Fruit fly (Drosophila melanogaster) whole organism, embryonic: ENCODE data around the gene GstZ1.

Experiments used
- Atf-2 ChIP-seq: fragments of 200-800 bp; sonication (Bioruptor generic); optimal IDR thresholded peaks from 2 replicates; lab custom pipeline; 2016; ENCODE audit warnings: missing biosample characterization, missing genetic modification characterization
- CG10431 ChIP-seq: fragments of 200-800 bp; sonication (Bioruptor generic); optimal IDR thresholded peaks from 3 replicates; lab custom pipeline; 2018; ENCODE audit warnings: missing biosample characterization, mild to moderate bottlenecking, missing genetic modification characterization
- CG10543 ChIP-seq: fragments of 200-800 bp; sonication (Bioruptor generic); optimal IDR thresholded peaks from 3 replicates; lab custom pipeline; 2017; ENCODE audit warnings: missing biosample characterization, mild to moderate bottlenecking, missing genetic modification characterization, moderate library complexity
- CG11247 ChIP-seq: fragments of 200-800 bp; sonication (Bioruptor generic); IDR thresholded peaks from 2 replicates; pipeline ENCODE4 v1.3.6; 2022; ENCODE audit warnings: missing biosample characterization, missing genetic modification characterization
- CG11560 ChIP-seq: fragments of 200-800 bp; sonication (Bioruptor generic); IDR thresholded peaks from 3 replicates; pipeline ENCODE4 v1.3.6; 2022; ENCODE audit warnings: missing biosample characterization, missing genetic modification characterization
- CG11723 ChIP-seq: fragments of 200-800 bp; sonication (Bioruptor generic); optimal IDR thresholded peaks from 2 replicates; lab custom pipeline; 2017; ENCODE audit warnings: missing biosample characterization, mild to moderate bottlenecking, missing genetic modification characterization
- CG12236 ChIP-seq: fragments of 200-800 bp; sonication (Bioruptor generic); optimal IDR thresholded peaks from 2 replicates; lab custom pipeline; 2016; ENCODE audit warnings: missing biosample characterization, missing genetic modification characterization
- CG15269 ChIP-seq: fragments of 200-800 bp; sonication (Bioruptor generic); optimal IDR thresholded peaks from 2 replicates; lab custom pipeline; 2018; ENCODE audit warnings: missing biosample characterization, mild to moderate bottlenecking, missing genetic modification characterization, moderate library complexity
- CG1647 ChIP-seq: fragments of 200-800 bp; sonication (Bioruptor generic); optimal IDR thresholded peaks from 3 replicates; lab custom pipeline; 2016; ENCODE audit warnings: missing biosample characterization, missing genetic modification characterization
- CG16815 ChIP-seq: fragments of 200-800 bp; sonication (Bioruptor generic); optimal IDR thresholded peaks from 3 replicates; lab custom pipeline; 2017; ENCODE audit warnings: missing biosample characterization, mild to moderate bottlenecking, missing genetic modification characterization
- CG17802 ChIP-seq: fragments of 200-800 bp; sonication (Bioruptor generic); optimal IDR thresholded peaks from 2 replicates; lab custom pipeline; 2018; ENCODE audit warnings: missing biosample characterization, mild to moderate bottlenecking, missing genetic modification characterization, moderate library complexity
- CG18262 ChIP-seq: fragments of 200-800 bp; optimal IDR thresholded peaks from 3 replicates; lab custom pipeline; 2019; ENCODE audit warnings: missing biosample characterization, mild to moderate bottlenecking, missing genetic modification characterization, moderate library complexity
- CG2120 ChIP-seq: fragments of 200-800 bp; sonication (Bioruptor generic); optimal IDR thresholded peaks from 3 replicates; lab custom pipeline; 2016; ENCODE audit warnings: missing biosample characterization, missing genetic modification characterization
- CG3281 ChIP-seq: fragments of 200-800 bp; sonication (Bioruptor generic); optimal IDR thresholded peaks from 3 replicates; lab custom pipeline; 2017; ENCODE audit warnings: missing biosample characterization, mild to moderate bottlenecking, missing genetic modification characterization
- CG6689 ChIP-seq: fragments of 200-800 bp; sonication (Bioruptor generic); IDR thresholded peaks from 2 replicates; pipeline ENCODE4 v1.3.6; 2022; ENCODE audit warnings: missing biosample characterization, missing genetic modification characterization
- CG8089 ChIP-seq: fragments of 200-800 bp; sonication (Bioruptor generic); optimal IDR thresholded peaks from 3 replicates; lab custom pipeline; 2016; ENCODE audit warnings: missing biosample characterization, missing genetic modification characterization
- CG8765 ChIP-seq: fragments of 200-800 bp; sonication (Bioruptor generic); IDR thresholded peaks from 2 replicates; pipeline ENCODE4 v1.3.6; 2022; ENCODE audit warnings: missing biosample characterization, missing genetic modification characterization
- Dp ChIP-seq: fragments of 200-800 bp; sonication (Bioruptor generic); optimal IDR thresholded peaks from 2 replicates; lab custom pipeline; 2018; ENCODE audit warnings: missing biosample characterization, mild to moderate bottlenecking, missing genetic modification characterization, moderate library complexity
- Dref ChIP-seq: fragments of 200-800 bp; sonication (Bioruptor generic); IDR thresholded peaks from 2 replicates; pipeline ENCODE4 v1.3.6; 2022; ENCODE audit warnings: missing biosample characterization, missing genetic modification characterization
- Fer3 ChIP-seq: fragments of 200-800 bp; sonication (Bioruptor generic); optimal IDR thresholded peaks from 2 replicates; lab custom pipeline; 2018; ENCODE audit warnings: missing biosample characterization, mild to moderate bottlenecking, missing genetic modification characterization, moderate library complexity
- H2.0 ChIP-seq: fragments of 200-800 bp; sonication (Bioruptor generic); IDR thresholded peaks from 2 replicates; pipeline ENCODE4 v1.3.6; 2022; ENCODE audit warnings: missing biosample characterization, missing genetic modification characterization
- HmgD ChIP-seq: fragments of 200-800 bp; sonication (Bioruptor generic); optimal IDR thresholded peaks from 3 replicates; lab custom pipeline; 2016; ENCODE audit warnings: missing biosample characterization, missing genetic modification characterization
- Lhr ChIP-seq: fragments of 200-800 bp; sonication (Bioruptor generic); optimal IDR thresholded peaks from 3 replicates; lab custom pipeline; 2017; ENCODE audit warnings: mild to moderate bottlenecking, missing biosample characterization, missing genetic modification reagents, missing genetic modification characterization
- Mes4 ChIP-seq: fragments of 200-800 bp; sonication (Bioruptor generic); optimal IDR thresholded peaks from 2 replicates; lab custom pipeline; 2016; ENCODE audit warnings: missing biosample characterization, missing genetic modification characterization
- NK7.1 ChIP-seq: fragments of 200-800 bp; sonication (Bioruptor generic); optimal IDR thresholded peaks from 3 replicates; lab custom pipeline; 2016; ENCODE audit warnings: missing biosample characterization, missing genetic modification characterization
- NfI ChIP-seq: fragments of 200-800 bp; sonication (Bioruptor generic); optimal IDR thresholded peaks from 3 replicates; lab custom pipeline; 2018; ENCODE audit warnings: missing biosample characterization, mild to moderate bottlenecking, missing genetic modification characterization, moderate library complexity
- Rx ChIP-seq: fragments of 200-800 bp; sonication (Bioruptor generic); IDR thresholded peaks from 2 replicates; pipeline ENCODE4 v1.3.6; 2022; ENCODE audit warnings: missing biosample characterization, missing genetic modification characterization
- Side ChIP-seq: fragments of 200-800 bp; sonication (Bioruptor generic); optimal IDR thresholded peaks from 2 replicates; lab custom pipeline; 2016; ENCODE audit warnings: missing biosample characterization, missing genetic modification characterization
- Sry-δ ChIP-seq: fragments of 200-800 bp; sonication (Bioruptor generic); optimal IDR thresholded peaks from 2 replicates; lab custom pipeline; 2016; ENCODE audit warnings: missing biosample characterization, missing genetic modification characterization
- Trl ChIP-seq, 3 experiments: fragments of >200 bp in 2 of 3; fragments of 200-800 bp in 1 of 3; sonication (Bioruptor generic) in 1 of 3; optimal IDR thresholded peaks; 2 replicates in 1 of 3; 3 replicates in 2 of 3; lab custom pipeline; 2016 to 2017; ENCODE audit warnings: missing biosample characterization in 1 of 3, missing genetic modification characterization in 1 of 3
- Xrp1 ChIP-seq: fragments of 200-800 bp; sonication (Bioruptor generic); IDR thresholded peaks from 2 replicates; pipeline ENCODE4 v1.3.6; 2022; ENCODE audit warnings: missing biosample characterization, missing genetic modification characterization
- bbx ChIP-seq: fragments of 200-800 bp; sonication (Bioruptor generic); IDR thresholded peaks from 2 replicates; pipeline ENCODE4 v1.3.6; 2022; ENCODE audit warnings: missing biosample characterization, missing genetic modification characterization; ENCODE audit not compliant: partially characterized antibody
- bigmax ChIP-seq: fragments of 200-800 bp; sonication (Bioruptor generic); optimal IDR thresholded peaks from 2 replicates; lab custom pipeline; 2018; ENCODE audit warnings: missing biosample characterization, mild to moderate bottlenecking, missing genetic modification characterization
- chm ChIP-seq: fragments of 200-800 bp; sonication (Bioruptor generic); IDR thresholded peaks from 2 replicates; pipeline ENCODE4 v1.3.6; 2022; ENCODE audit warnings: missing biosample characterization, missing genetic modification characterization
- da ChIP-seq: fragments of 200-800 bp; sonication (Bioruptor generic); optimal IDR thresholded peaks from 2 replicates; lab custom pipeline; 2016; ENCODE audit warnings: missing biosample characterization, missing genetic modification characterization
- disco-r ChIP-seq: fragments of 200-800 bp; sonication (Bioruptor generic); optimal IDR thresholded peaks from 2 replicates; lab custom pipeline; 2016; ENCODE audit warnings: missing biosample characterization, missing genetic modification characterization
- dysf ChIP-seq: fragments of 200-800 bp; sonication (Bioruptor generic); IDR thresholded peaks from 3 replicates; pipeline ENCODE4 v1.3.6; 2022; ENCODE audit warnings: missing biosample characterization, missing genetic modification characterization
- ems ChIP-seq: fragments of 200-800 bp; sonication (Bioruptor generic); optimal IDR thresholded peaks from 3 replicates; lab custom pipeline; 2016; ENCODE audit warnings: missing biosample characterization, missing genetic modification characterization
- fd3F ChIP-seq: fragments of 200-800 bp; sonication (Bioruptor generic); optimal IDR thresholded peaks from 2 replicates; lab custom pipeline; 2018; ENCODE audit warnings: missing biosample characterization, mild to moderate bottlenecking, missing genetic modification characterization, moderate library complexity
- gt ChIP-seq: fragments of 200-800 bp; sonication (Bioruptor generic); IDR thresholded peaks from 2 replicates; pipeline ENCODE4 v1.3.6; 2022; ENCODE audit warnings: missing biosample characterization, missing genetic modification characterization
- kni ChIP-seq: fragments of 200-800 bp; sonication (Bioruptor generic); optimal IDR thresholded peaks from 3 replicates; lab custom pipeline; 2017; ENCODE audit warnings: mild to moderate bottlenecking, missing biosample characterization, missing genetic modification reagents, missing genetic modification characterization
- lilli ChIP-seq: fragments of 200-800 bp; sonication (Bioruptor generic); optimal IDR thresholded peaks from 3 replicates; lab custom pipeline; 2016; ENCODE audit warnings: missing biosample characterization, missing genetic modification characterization
- org-1 ChIP-seq: fragments of 200-800 bp; sonication (Bioruptor generic); optimal IDR thresholded peaks from 2 replicates; lab custom pipeline; 2017; ENCODE audit warnings: missing biosample characterization, missing genetic modification characterization
- peb ChIP-seq: fragments of 200-800 bp; sonication (Bioruptor generic); IDR thresholded peaks from 2 replicates; pipeline ENCODE4 v1.3.6; 2022; ENCODE audit warnings: missing biosample characterization, missing genetic modification characterization
- pzg ChIP-seq: fragments of 200-800 bp; sonication (Bioruptor generic); optimal IDR thresholded peaks from 3 replicates; lab custom pipeline; 2018; ENCODE audit warnings: missing biosample characterization, mild to moderate bottlenecking, missing genetic modification characterization, moderate library complexity
- row ChIP-seq: fragments of 200-800 bp; sonication (Bioruptor generic); IDR thresholded peaks from 3 replicates; pipeline ENCODE4 v1.3.6; 2022; ENCODE audit warnings: missing biosample characterization, missing genetic modification characterization
- slou ChIP-seq: fragments of 200-800 bp; sonication (Bioruptor generic); optimal IDR thresholded peaks from 3 replicates; lab custom pipeline; 2016; ENCODE audit warnings: missing biosample characterization, missing genetic modification characterization
- sr ChIP-seq: fragments of 200-800 bp; sonication (Bioruptor generic); IDR thresholded peaks from 3 replicates; pipeline ENCODE4 v1.3.6; 2022; ENCODE audit warnings: missing biosample characterization, missing genetic modification characterization
- stwl ChIP-seq: fragments of 200-800 bp; sonication (Bioruptor generic); optimal IDR thresholded peaks from 3 replicates; lab custom pipeline; 2018; ENCODE audit warnings: missing biosample characterization, mild to moderate bottlenecking, missing genetic modification characterization, moderate library complexity
- zen ChIP-seq: fragments of 200-800 bp; sonication (Bioruptor generic); optimal IDR thresholded peaks from 3 replicates; lab custom pipeline; 2018; ENCODE audit warnings: missing biosample characterization, mild to moderate bottlenecking, missing genetic modification characterization, moderate library complexity

GstZ1 gene

dm6 chr3R:9499238-9499637 lies 42.9 kb upstream of the GstZ1 start:
- TF ChIP-seq CG6689 (no peak), Dp (GFP tag; lab: Kevin White, UChicago) (no peak), dysf (no peak), CG3281 (GFP tag; lab: Kevin White, UChicago) (no peak), Trl (optimal IDR thresholded peaks at IDR 0.05; lab: Kevin White, UChicago) (no peak), Trl (GFP tag; optimal IDR thresholded peaks at IDR 0.05; lab: Kevin White, UChicago) (no peak), CG10431 (GFP tag; lab: Kevin White, UChicago) (no peak), Side (GFP tag; lab: Kevin White, UChicago) (no peak), stwl (tag; lab: Kevin White, UChicago) (no peak), ems (GFP tag; lab: Kevin White, UChicago) (no peak), bigmax (GFP tag; lab: Kevin White, UChicago) (no peak), da (GFP tag; lab: Kevin White, UChicago) (no peak), kni (no peak)

dm6 chr3R:9496748-9497147 lies 40.4 kb upstream of the GstZ1 start:
- TF ChIP-seq CG15269 (peak; percentile 48), H2.0 (GFP tag; lab: Robert Waterston, UW) (peak; percentile 62; the same call in 1 of the 2 replicates), CG10543 (GFP tag; lab: Kevin White, UChicago) (peak; percentile 53), Fer3 (tag; lab: Kevin White, UChicago) (peak; percentile 60), Dref (GFP tag; lab: Robert Waterston, UW) (peak; percentile 98), Sry-δ (peak; percentile 76), sr (no peak), NK7.1 (GFP tag; lab: Kevin White, UChicago) (peak; percentile 62), chm (GFP tag; lab: Robert Waterston, UW) (peak; percentile 33; the same call in 1 of the 2 replicates), gt (no peak), CG2120 (peak; percentile 94), CG8765 (peak; percentile 23; the same call in 1 of the 2 replicates), peb (no peak), bbx (peak; percentile 60; the same call in 1 of the 2 replicates), Side (GFP tag; lab: Kevin White, UChicago) (peak; percentile 89), Lhr (GFP tag; lab: Kevin White, UChicago) (peak; percentile 91), Atf-2 (GFP tag; lab: Kevin White, UChicago) (peak; percentile 39), lilli (GFP tag; lab: Kevin White, UChicago) (peak; percentile 88), CG8089 (peak; percentile 28), zen (tag; lab: Kevin White, UChicago) (peak; percentile 64), org-1 (peak; percentile 15), CG16815 (peak; percentile 55), fd3F (GFP tag; lab: Kevin White, UChicago) (peak; percentile 58), NfI (peak; percentile 87), CG11560 (peak; percentile 75; the same call in 2 of the 3 replicates), slou (GFP tag; lab: Kevin White, UChicago) (peak; percentile 76), CG18262 (tag; lab: Kevin White, UChicago) (peak; percentile 38), Xrp1 (GFP tag; lab: Robert Waterston, UW) (peak; percentile 57), CG12236 (GFP tag; lab: Kevin White, UChicago) (peak; percentile 12), HmgD (GFP tag; lab: Kevin White, UChicago) (peak; percentile 81), pzg (GFP tag; lab: Kevin White, UChicago) (peak; percentile 99), Rx (GFP tag; lab: Robert Waterston, UW) (0 out of 2 replicates have a peak, but pooled peaks have one; percentile 23), disco-r (GFP tag; lab: Kevin White, UChicago) (peak; percentile 74), CG1647 (GFP tag; lab: Kevin White, UChicago) (peak; percentile 58), Mes4 (GFP tag; lab: Kevin White, UChicago) (peak; percentile 46), CG11247 (GFP tag; lab: Robert Waterston, UW) (peak; percentile 73), row (GFP tag; lab: Robert Waterston, UW) (peak; percentile 9; the same call in 1 of the 3 replicates), CG17802 (peak; percentile 52), CG11723 (GFP tag; lab: Kevin White, UChicago) (peak; percentile 19)
